Worm (Caenorhabditis elegans): ENCODE data around the gene dpy-30.

dpy-30 gene

DNA sequence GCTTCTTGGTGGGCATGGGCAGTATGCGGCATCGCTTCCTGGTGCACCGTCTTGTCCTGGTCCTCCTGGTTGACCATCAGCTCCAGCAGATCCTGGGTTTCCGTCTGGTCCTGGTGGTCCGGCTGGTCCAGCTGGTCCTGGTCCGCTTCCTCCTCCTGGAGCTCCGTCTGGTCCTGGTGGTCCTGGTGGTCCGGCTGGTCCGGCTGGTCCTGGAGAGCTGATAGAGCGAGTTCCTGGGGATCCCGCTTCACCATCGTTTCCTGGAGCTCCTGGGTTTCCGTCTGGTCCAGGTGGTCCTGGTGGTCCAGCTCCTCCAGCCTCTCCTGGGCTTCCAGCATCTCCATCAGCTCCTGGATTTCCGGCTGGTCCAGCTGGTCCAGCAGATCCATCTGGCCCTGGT lies 24.3 kb upstream of the dpy-30 start:
- TF ChIP-seq elt-4 (tag; optimal IDR thresholded peaks at IDR 0.05) (peak; percentile 18), dmd-4 (tag; optimal IDR thresholded peaks at IDR 0.05; ENCODE audit: borderline replicate concordance) (peak; percentile 9), elt-2 (tag; optimal IDR thresholded peaks at IDR 0.05) (no peak), T23F11.4 (GFP tag; optimal IDR thresholded peaks at IDR 0.05) (no peak), C08G9.2 (tag; optimal IDR thresholded peaks at IDR 0.05) (peak; percentile 32), mec-3 (tag; optimal IDR thresholded peaks at IDR 0.05; ENCODE audit: borderline replicate concordance) (peak; percentile 33)

DNA sequence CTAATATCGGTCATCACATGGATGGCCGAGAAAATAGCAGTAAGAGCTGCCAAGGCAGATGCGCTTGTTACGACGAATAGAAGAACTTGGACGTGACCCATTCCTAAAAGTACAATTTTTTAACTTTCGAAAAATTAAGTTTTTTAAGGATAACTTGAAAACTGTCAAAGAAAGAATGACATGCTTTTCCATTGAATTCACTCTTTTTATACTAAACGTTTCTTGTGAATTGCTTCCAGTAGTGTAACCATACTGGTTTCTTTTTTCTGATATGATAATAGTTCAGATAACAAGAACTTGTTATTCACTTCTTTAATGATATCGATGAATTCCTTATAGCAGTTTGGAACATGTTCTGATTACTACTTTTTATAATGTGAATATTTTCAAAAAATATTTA lies 23.7 kb upstream of the dpy-30 start, which contains the start of gene col-37:
Gene col-37, minus strand, starts transcription at position 101 of the 400 bp plus-strand sequence.
- no peak for TF ChIP-seq ceh-24 (tag; optimal IDR thresholded peaks at IDR 0.05)
- no peak for TF ChIP-seq ets-4 (tag; optimal IDR thresholded peaks at IDR 0.05)
- TF ChIP-seq unc-3 (GFP tag; conservative IDR thresholded peaks at IDR 0.05), result no peak
- TF ChIP-seq unc-3 (tag; optimal IDR thresholded peaks at IDR 0.05), result no peak
- no peak for TF ChIP-seq unc-42 (tag; optimal IDR thresholded peaks at IDR 0.05)
- TF ChIP-seq ceh-34 (tag; optimal IDR thresholded peaks at IDR 0.05), result no peak
- TF ChIP-seq rnt-1 (tag; optimal IDR thresholded peaks at IDR 0.05), result no peak
- TF ChIP-seq syd-9 (tag; optimal IDR thresholded peaks at IDR 0.05), result no peak

- no peak for TF ChIP-seq che-1 (tag; optimal IDR thresholded peaks at IDR 0.05)
- no peak for TF ChIP-seq Y22D7AL.16 (tag; optimal IDR thresholded peaks at IDR 0.05)
- TF ChIP-seq fkh-6 (tag; optimal IDR thresholded peaks at IDR 0.05), result no peak
- TF ChIP-seq pros-1 (tag; optimal IDR thresholded peaks at IDR 0.05), result no peak
- TF ChIP-seq pha-4 (tag; optimal IDR thresholded peaks at IDR 0.05), result no peak
- no peak for TF ChIP-seq elt-2 (tag; optimal IDR thresholded peaks at IDR 0.05)
- TF ChIP-seq tbx-7 (tag; optimal IDR thresholded peaks at IDR 0.05), result no peak
- TF ChIP-seq zip-5 (tag; optimal IDR thresholded peaks at IDR 0.05), result no peak
Measured at ce11 chrV:12170114-12170513, 21.2 kb upstream of the dpy-30 start, which contains the start of gene ZK863.1. TSS of gene ZK863.1 (minus strand) at chrV:12170214.

- TF ChIP-seq ahr-1 (tag; optimal IDR thresholded peaks at IDR 0.05), result no peak
- TF ChIP-seq ceh-45 (GFP tag; IDR thresholded peaks at IDR 0.05), result no peak
- no peak for TF ChIP-seq pha-2 (tag; optimal IDR thresholded peaks at IDR 0.05)
- no peak for TF ChIP-seq lin-11 (tag; optimal IDR thresholded peaks at IDR 0.05)
- TF ChIP-seq syd-9 (tag; optimal IDR thresholded peaks at IDR 0.05), result no peak
- TF ChIP-seq nfya-1 (tag; optimal IDR thresholded peaks at IDR 0.05), result no peak
- no peak for TF ChIP-seq hlh-30 (tag; optimal IDR thresholded peaks at IDR 0.05; ENCODE audit: insufficient read depth)
- TF ChIP-seq ceh-31 (tag; optimal IDR thresholded peaks at IDR 0.05), result no peak
- TF ChIP-seq ceh-2 (tag; optimal IDR thresholded peaks at IDR 0.05), result no peak
- TF ChIP-seq ceh-48 (tag; optimal IDR thresholded peaks at IDR 0.05), result no peak
- TF ChIP-seq unc-86 (tag; optimal IDR thresholded peaks at IDR 0.05), result no peak
- TF ChIP-seq ztf-16 (tag; optimal IDR thresholded peaks at IDR 0.05), result no peak
Measured at ce11 chrV:12179338-12179737, 12.0 kb upstream of the dpy-30 start, which contains the start of gene clec-224. TSS of gene clec-224 (minus strand) at chrV:12179438.

DNA sequence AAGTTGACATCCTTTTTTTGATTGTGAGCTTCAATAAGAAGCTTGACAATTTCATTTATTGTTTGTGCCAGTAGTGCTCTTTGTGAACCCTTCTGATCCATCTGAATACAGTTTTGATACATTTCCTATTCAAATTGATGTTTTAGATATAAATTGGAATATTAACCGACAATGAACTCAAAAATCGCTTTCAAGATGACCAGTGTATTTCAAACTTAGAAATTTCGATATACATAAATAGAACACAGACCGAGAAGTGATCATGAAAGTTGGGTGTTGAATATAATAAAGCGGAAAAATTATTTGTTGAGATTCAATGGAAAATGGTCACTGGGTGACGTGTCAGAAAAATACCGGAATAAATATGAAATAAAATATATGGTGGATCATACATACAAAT lies 10.0 kb upstream of the dpy-30 start, which contains the start of gene elpc-3:
Gene elpc-3, minus strand, starts transcription at position 101 of the 400 bp plus-strand sequence.
- TF ChIP-seq ahr-1 (tag; optimal IDR thresholded peaks at IDR 0.05) (no peak), unc-86 (tag; optimal IDR thresholded peaks at IDR 0.05) (no peak), pha-2 (tag; optimal IDR thresholded peaks at IDR 0.05) (no peak), fax-1 (tag; optimal IDR thresholded peaks at IDR 0.05) (no peak), zip-5 (tag; optimal IDR thresholded peaks at IDR 0.05) (no peak), fkh-10 (GFP tag; optimal IDR thresholded peaks at IDR 0.05) (no peak), sdc-2 (tag; optimal IDR thresholded peaks at IDR 0.05) (no peak), T23F11.4 (GFP tag; optimal IDR thresholded peaks at IDR 0.05) (no peak), ceh-6 (GFP tag; optimal IDR thresholded peaks at IDR 0.05) (no peak), unc-3 (GFP tag; conservative IDR thresholded peaks at IDR 0.05) (no peak), unc-3 (tag; optimal IDR thresholded peaks at IDR 0.05) (no peak), hlh-15 (tag; optimal IDR thresholded peaks at IDR 0.05) (no peak), C08G9.2 (tag; optimal IDR thresholded peaks at IDR 0.05) (no peak), C38D4.7 (GFP tag; optimal IDR thresholded peaks at IDR 0.05) (no peak), pqm-1 (tag; optimal IDR thresholded peaks at IDR 0.05) (no peak), pha-4 (tag; optimal IDR thresholded peaks at IDR 0.05) (no peak)
